Worm (Caenorhabditis elegans): Measurements from ENCODE around the gene C10C5.5.

C10C5.5 gene

ce11 chrIV:9353728-9354127 lies 27.5 kb upstream of the C10C5.5 start:
- TF ChIP-seq ceh-90 (tag; optimal IDR thresholded peaks at IDR 0.05), result no peak

- no peak for TF ChIP-seq skn-1 (tag; optimal IDR thresholded peaks at IDR 0.05)
- no peak for TF ChIP-seq lin-15B (tag; optimal IDR thresholded peaks at IDR 0.05)
- TF ChIP-seq efl-1 (optimal IDR thresholded peaks at IDR 0.05), result no peak
- peak in 1 of 2 experiments; percentile 30 for TF ChIP-seq efl-1 (GFP tag; optimal IDR thresholded peaks at IDR 0.05 in 1 of 2)
- TF ChIP-seq lsy-2 (tag; optimal IDR thresholded peaks at IDR 0.05), result peak in 1 of 2 experiments; percentile 43
- peak; percentile 6 for TF ChIP-seq F16B12.6 (tag; optimal IDR thresholded peaks at IDR 0.05)
Measured at ce11 chrIV:9366411-9366810, 14.8 kb upstream of the C10C5.5 start, which contains the start of gene pezo-1. Gene pezo-1 (minus strand): TSS chrIV:9366511.

- TF ChIP-seq mef-2 (tag; optimal IDR thresholded peaks at IDR 0.05) (no peak), lin-35 (GFP tag; optimal IDR thresholded peaks at IDR 0.05) (peak in 1 of 2 experiments; percentile 55), lsy-2 (tag; optimal IDR thresholded peaks at IDR 0.05) (peak in 1 of 2 experiments; percentile 45), elt-3 (tag; optimal IDR thresholded peaks at IDR 0.05) (no peak), hpl-2 (GFP tag; optimal IDR thresholded peaks at IDR 0.05) (no peak), ces-1 (GFP tag; optimal IDR thresholded peaks at IDR 0.05) (no peak), zip-4 (GFP tag; optimal IDR thresholded peaks at IDR 0.05) (no peak), nhr-85 (tag) (peak; percentile 62), rnt-1 (tag; optimal IDR thresholded peaks at IDR 0.05) (peak; percentile 36), nhr-71 (tag; optimal IDR thresholded peaks at IDR 0.05) (peak; percentile 9), snu-23 (GFP tag; optimal IDR thresholded peaks at IDR 0.05) (peak; percentile 41), mep-1 (tag; optimal IDR thresholded peaks at IDR 0.05) (peak; percentile 16), nhr-90 (tag; optimal IDR thresholded peaks at IDR 0.05; ENCODE audit: poor library complexity) (no peak), efl-1 (optimal IDR thresholded peaks at IDR 0.05) (peak; percentile 19 to 40), efl-1 (GFP tag; optimal IDR thresholded peaks at IDR 0.05 in 1 of 2) (peak in 1 of 2 experiments; percentile 48), lin-14 (GFP tag; optimal IDR thresholded peaks at IDR 0.05) (peak; percentile 59), ceh-8 (GFP tag; optimal IDR thresholded peaks at IDR 0.05) (no peak), isw-1 (GFP tag; IDR thresholded peaks at IDR 0.05) (no peak), sox-4 (tag; optimal IDR thresholded peaks at IDR 0.05) (no peak)
Measured at ce11 chrIV:9367852-9368627, 13.2 kb upstream of the C10C5.5 start.

ce11 chrIV:9371126-9371525 lies 10.1 kb upstream of the C10C5.5 start, which contains the start of gene fbxc-58:
Gene fbxc-58 (plus strand): TSS chrIV:9371508.
- TF ChIP-seq skn-1 (tag; optimal IDR thresholded peaks at IDR 0.05) (peak; percentile 46), dpl-1 (GFP tag; optimal IDR thresholded peaks at IDR 0.05) (no peak), ceh-90 (tag; optimal IDR thresholded peaks at IDR 0.05) (no peak), ama-1 (optimal IDR thresholded peaks at IDR 0.05) (no peak), unc-62 (GFP tag; optimal IDR thresholded peaks at IDR 0.05) (no peak), nhr-12 (tag; optimal IDR thresholded peaks at IDR 0.05) (no peak), unc-130 (tag; optimal IDR thresholded peaks at IDR 0.05) (no peak), xbp-1 (tag; optimal IDR thresholded peaks at IDR 0.05) (no peak), fkh-10 (GFP tag; optimal IDR thresholded peaks at IDR 0.05) (no peak), dsc-1 (tag; optimal IDR thresholded peaks at IDR 0.05) (no peak), swsn-7 (tag; optimal IDR thresholded peaks at IDR 0.05) (no peak), unc-86 (tag; optimal IDR thresholded peaks at IDR 0.05) (no peak), efl-1 (optimal IDR thresholded peaks at IDR 0.05) (no peak), efl-1 (GFP tag; optimal IDR thresholded peaks at IDR 0.05 in 1 of 2) (peak in 1 of 2 experiments; percentile 45), tlp-1 (tag; optimal IDR thresholded peaks at IDR 0.05) (no peak), mef-2 (tag; optimal IDR thresholded peaks at IDR 0.05) (no peak), rnt-1 (tag; optimal IDR thresholded peaks at IDR 0.05) (no peak)

ce11 chrIV:9374529-9374928 lies 6.7 kb upstream of the C10C5.5 start, which contains the start of gene C10C5.3:
Gene C10C5.3 (plus strand): TSS chrIV:9374829.
- TF ChIP-seq lin-14 (GFP tag; optimal IDR thresholded peaks at IDR 0.05) (no peak), lir-3 (tag; optimal IDR thresholded peaks at IDR 0.05; ENCODE audit: poor library complexity) (no peak), egl-27 (tag; optimal IDR thresholded peaks at IDR 0.05) (no peak), tbx-2 (tag; optimal IDR thresholded peaks at IDR 0.05) (no peak), C16A3.4 (tag; optimal IDR thresholded peaks at IDR 0.05) (no peak), hlh-17 (GFP tag; optimal IDR thresholded peaks at IDR 0.05; ENCODE audit: borderline replicate concordance) (no peak), vab-15 (tag; optimal IDR thresholded peaks at IDR 0.05) (no peak), ztf-11 (tag; optimal IDR thresholded peaks at IDR 0.05) (no peak), nhr-12 (tag; optimal IDR thresholded peaks at IDR 0.05) (no peak), unc-98 (GFP tag; IDR thresholded peaks at IDR 0.05) (no peak), mab-9 (GFP tag; IDR thresholded peaks at IDR 0.05) (no peak), snpc-4 (tag; optimal IDR thresholded peaks at IDR 0.05) (no peak), sptf-1 (tag; optimal IDR thresholded peaks at IDR 0.05) (no peak)
